Worm (Caenorhabditis elegans) whole organism, young adult: ENCODE measurements around the gene F46F5.14.

Experiments used
- akir-1 ChIP-seq: fragments of 200-800 bp; sonication (Bioruptor generic); optimal IDR thresholded peaks from 2 replicates; lab custom pipeline; 2018; ENCODE audit warnings: mild to moderate bottlenecking, missing genetic modification characterization, moderate library complexity, missing compliant biosample characterization
- bed-1 ChIP-seq: fragments of 200-800 bp; sonication (Bioruptor generic); IDR thresholded peaks from 2 replicates; pipeline ENCODE4 v1.3.6; 2022; ENCODE audit warnings: missing genetic modification reagents, missing genetic modification characterization, missing compliant biosample characterization
- mel-28 ChIP-seq: sonication (generic microtip); optimal IDR thresholded peaks from 2 replicates; lab custom pipeline; 2016; ENCODE audit warnings: borderline replicate concordance, mild to moderate bottlenecking, missing genetic modification characterization, missing compliant biosample characterization
- nhr-27 ChIP-seq: fragments of 200-800 bp; sonication (Bioruptor generic); optimal IDR thresholded peaks from 2 replicates; lab custom pipeline; 2018; ENCODE audit warnings: mild to moderate bottlenecking, missing genetic modification characterization, moderate library complexity, missing compliant biosample characterization
- snpc-4 ChIP-seq, 5 experiments: fragments of 150-350 bp in 1 of 5; sonication (generic microtip) in 4 of 5; optimal IDR thresholded peaks; 2 replicates each; lab custom pipeline; 2014 to 2018; ENCODE audit warnings: missing genetic modification characterization in 5 of 5, missing biosample characterization in 3 of 5, antibody characterized with exemption in 2 of 5, mild to moderate bottlenecking in 2 of 5, missing compliant biosample characterization in 2 of 5, missing genotype in 2 of 5, moderate library complexity in 2 of 5, missing genetic modification reagents in 1 of 5
- tbx-9 ChIP-seq: sonication (generic microtip); optimal IDR thresholded peaks from 2 replicates; lab custom pipeline; 2016; ENCODE audit warnings: borderline replicate concordance, missing genetic modification characterization, inconsistent platforms, missing compliant biosample characterization
- unc-62 ChIP-seq: fragments of 150-350 bp; optimal IDR thresholded peaks from 2 replicates; lab custom pipeline; 2014; ENCODE audit warnings: missing biosample characterization, missing genetic modification reagents, missing genetic modification characterization

- TF ChIP-seq snpc-4 (GFP tag; optimal IDR thresholded peaks at IDR 0.05; lab: Kevin White, UChicago) (no peak), snpc-4 (tag; optimal IDR thresholded peaks at IDR 0.05; lab: Kevin White, UChicago) (no peak), nhr-27 (no peak), akir-1 (GFP tag; lab: Kevin White, UChicago) (no peak), tbx-9 (no peak), bed-1 (no peak), unc-62 (GFP tag; lab: Kevin White, UChicago) (no peak), mel-28 (tag; lab: Kevin White, UChicago) (no peak)
Observed at ce11 chrII:765219-765618, 34.6 kb upstream of the F46F5.14 start, which contains the start of gene C08G5.7.
